Worm (Caenorhabditis elegans): ENCODE results near the gene W01G7.4.
A peak's percentile ranks its signal among the peaks of the same experiment; 100 is the strongest.

Gene W01G7.4

ce11 chrII:14044199-14044598 lies 16.3 kb upstream of the W01G7.4 start (continued):
- TF ChIP-seq ztf-11 (tag; optimal IDR thresholded peaks at IDR 0.05) = no peak
- no peak for TF ChIP-seq sup-37 (GFP tag; optimal IDR thresholded peaks at IDR 0.05)
- no peak for TF ChIP-seq efl-3 (GFP tag; optimal IDR thresholded peaks at IDR 0.05)
- TF ChIP-seq lin-13 (GFP tag; optimal IDR thresholded peaks at IDR 0.05) = peak; percentile 12
- no peak for TF ChIP-seq ceh-8 (GFP tag; optimal IDR thresholded peaks at IDR 0.05)
- peak; percentile 52 for TF ChIP-seq nhr-90 (tag; optimal IDR thresholded peaks at IDR 0.05; ENCODE audit: poor library complexity)
- TF ChIP-seq lin-35 (GFP tag; optimal IDR thresholded peaks at IDR 0.05) = peak; percentile 36 to 62
- TF ChIP-seq ama-1 (optimal IDR thresholded peaks at IDR 0.05) = no peak
- peak; percentile 90 for TF ChIP-seq fkh-10 (GFP tag; optimal IDR thresholded peaks at IDR 0.05)
- no peak for TF ChIP-seq unc-98 (GFP tag; IDR thresholded peaks at IDR 0.05)
- peak; percentile 34; the same call in 1 of the 2 replicates for TF ChIP-seq ceh-88 (GFP tag; IDR thresholded peaks at IDR 0.05)
- TF ChIP-seq lin-15B (tag; optimal IDR thresholded peaks at IDR 0.05) = peak; percentile 26
- peak; percentile 47 to 82 for TF ChIP-seq lsy-2 (tag; optimal IDR thresholded peaks at IDR 0.05)
- peak; percentile 68 for TF ChIP-seq unc-130 (tag; optimal IDR thresholded peaks at IDR 0.05)
- peak; percentile 69 for TF ChIP-seq rnt-1 (tag; optimal IDR thresholded peaks at IDR 0.05)
- TF ChIP-seq nhr-237 (tag; optimal IDR thresholded peaks at IDR 0.05) = no peak
- TF ChIP-seq C34B4.2 (tag; optimal IDR thresholded peaks at IDR 0.05) = no peak
- peak in 2 of 3 experiments; percentile 6 to 39 for TF ChIP-seq dpl-1 (GFP tag; optimal IDR thresholded peaks at IDR 0.05)
- no peak for TF ChIP-seq nhr-85 (tag)
- no peak for TF ChIP-seq Y116A8C.19 (tag; optimal IDR thresholded peaks at IDR 0.05; ENCODE audit: borderline replicate concordance)
- TF ChIP-seq xbp-1 (tag; optimal IDR thresholded peaks at IDR 0.05) = peak; percentile 43
- TF ChIP-seq mef-2 (tag; optimal IDR thresholded peaks at IDR 0.05) = peak; percentile 70
- TF ChIP-seq nhr-76 (tag; optimal IDR thresholded peaks at IDR 0.05) = no peak
- no peak for TF ChIP-seq lin-39 (tag; optimal IDR thresholded peaks at IDR 0.05)
- peak; percentile 88 for TF ChIP-seq ztf-4 (tag; optimal IDR thresholded peaks at IDR 0.05)
- TF ChIP-seq swsn-7 (tag; optimal IDR thresholded peaks at IDR 0.05) = peak; percentile 78
- peak; percentile 89 for TF ChIP-seq nhr-20 (tag; optimal IDR thresholded peaks at IDR 0.05)
- no peak for TF ChIP-seq ceh-63 (GFP tag; optimal IDR thresholded peaks at IDR 0.05)
- peak; percentile 75 for TF ChIP-seq pax-3 (tag; optimal IDR thresholded peaks at IDR 0.05)
- TF ChIP-seq unc-30 (tag; optimal IDR thresholded peaks at IDR 0.05) = no peak
- peak; percentile 54 for TF ChIP-seq fos-1 (tag; optimal IDR thresholded peaks at IDR 0.05)

- TF ChIP-seq sup-37 (GFP tag; optimal IDR thresholded peaks at IDR 0.05) (no peak), lin-35 (GFP tag; optimal IDR thresholded peaks at IDR 0.05) (peak in 1 of 2 experiments; percentile 14), nhr-237 (tag; optimal IDR thresholded peaks at IDR 0.05) (no peak), blmp-1 (tag; optimal IDR thresholded peaks at IDR 0.05) (peak; percentile 51), ceh-8 (GFP tag; optimal IDR thresholded peaks at IDR 0.05) (no peak), efl-3 (GFP tag; optimal IDR thresholded peaks at IDR 0.05) (no peak), lin-39 (tag; optimal IDR thresholded peaks at IDR 0.05) (no peak), alr-1 (tag; optimal IDR thresholded peaks at IDR 0.05; ENCODE audit: borderline replicate concordance) (no peak), fkh-8 (tag; optimal IDR thresholded peaks at IDR 0.05) (peak; percentile 50), dsc-1 (tag; optimal IDR thresholded peaks at IDR 0.05) (peak; percentile 27), irx-1 (tag; optimal IDR thresholded peaks at IDR 0.05) (no peak), mef-2 (tag; optimal IDR thresholded peaks at IDR 0.05) (no peak), nhr-85 (tag) (peak; percentile 74), zip-4 (GFP tag; optimal IDR thresholded peaks at IDR 0.05) (no peak), nhr-47 (tag; optimal IDR thresholded peaks at IDR 0.05) (peak; percentile 29), skn-1 (tag; optimal IDR thresholded peaks at IDR 0.05) (no peak), grh-1 (GFP tag; IDR thresholded peaks at IDR 0.05) (no peak), snu-23 (GFP tag; optimal IDR thresholded peaks at IDR 0.05) (peak; percentile 26), nhr-20 (tag; optimal IDR thresholded peaks at IDR 0.05) (peak; percentile 41), nhr-71 (tag; optimal IDR thresholded peaks at IDR 0.05) (peak; percentile 47), lin-14 (GFP tag; optimal IDR thresholded peaks at IDR 0.05) (peak; percentile 47), nhr-12 (tag; optimal IDR thresholded peaks at IDR 0.05) (no peak), ceh-90 (tag; optimal IDR thresholded peaks at IDR 0.05) (no peak)
These were observed 15.3 kb upstream of the W01G7.4 start for ce11 chrII:14045235-14045634.
